Fruit fly (Drosophila melanogaster) whole organism, adult: Measurements from ENCODE around the gene Dad.

Experiments
- CG12768 ChIP-seq: fragments of 200-800 bp; sonication (Bioruptor generic); optimal IDR thresholded peaks from 2 replicates; lab custom pipeline; 2017; ENCODE audit warnings: missing biosample characterization, missing genetic modification characterization, mild to moderate bottlenecking, moderate library complexity, missing genetic modification reagents
- CG1620 ChIP-seq: fragments of 200-800 bp; sonication (Bioruptor generic); optimal IDR thresholded peaks from 2 replicates; lab custom pipeline; 2016; ENCODE audit warnings: missing biosample characterization, missing genetic modification characterization
- CG33017 ChIP-seq: fragments of 200-800 bp; sonication (Bioruptor generic); optimal IDR thresholded peaks from 2 replicates; lab custom pipeline; 2018; ENCODE audit warnings: missing biosample characterization, mild to moderate bottlenecking, missing genetic modification characterization, moderate library complexity
- CG5204 ChIP-seq: fragments of 200-800 bp; sonication (Bioruptor generic); optimal IDR thresholded peaks from 2 replicates; lab custom pipeline; 2016; ENCODE audit warnings: missing biosample characterization, missing genetic modification characterization
- Hr96 ChIP-seq: fragments of 200-800 bp; sonication (Bioruptor generic); optimal IDR thresholded peaks from 2 replicates; lab custom pipeline; 2016; ENCODE audit warnings: missing biosample characterization, missing genetic modification characterization
- Mnt ChIP-seq: fragments of 200-800 bp; sonication (Bioruptor generic); optimal IDR thresholded peaks from 2 replicates; lab custom pipeline; 2016; ENCODE audit warnings: missing biosample characterization, mild to moderate bottlenecking, missing genetic modification characterization
- bab1 ChIP-seq: fragments of 200-800 bp; sonication (Bioruptor generic); optimal IDR thresholded peaks from 3 replicates; lab custom pipeline; 2019; ENCODE audit warnings: missing biosample characterization, mild to moderate bottlenecking, missing genetic modification characterization, moderate library complexity
- cnc ChIP-seq, 2 experiments: fragments of >200 bp; optimal IDR thresholded peaks; 2 replicates each; lab custom pipeline; 2017
- kay ChIP-seq: fragments of 200-800 bp; sonication (Bioruptor generic); peaks from one replicate; lab custom pipeline; 2016; ENCODE audit warnings: missing biosample characterization, missing genetic modification characterization, borderline replicate concordance
- pad ChIP-seq: fragments of 200-800 bp; sonication (Bioruptor generic); optimal IDR thresholded peaks from 3 replicates; lab custom pipeline; 2017; ENCODE audit warnings: missing biosample characterization, missing genetic modification characterization, mild to moderate bottlenecking, moderate library complexity, missing genetic modification reagents

DNA sequence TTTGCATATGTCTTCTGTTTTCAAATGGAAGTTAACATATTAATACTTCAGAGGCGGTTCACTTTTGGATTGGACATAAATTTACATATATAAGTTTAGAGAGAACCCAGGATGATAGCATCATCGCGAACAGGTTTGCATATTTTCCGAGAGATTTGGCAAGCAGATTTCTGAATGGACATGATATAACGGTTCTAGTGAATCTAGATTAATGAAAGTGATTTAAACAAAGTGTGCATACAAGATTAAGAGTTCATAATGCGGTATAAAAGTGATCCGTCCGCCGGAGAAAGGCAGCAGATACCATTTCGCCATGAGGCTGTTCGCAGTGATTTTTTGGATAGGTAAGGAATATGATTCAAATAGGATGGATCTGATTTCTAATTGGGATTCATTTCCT is 25.4 kb upstream of the Dad start, which contains the start of gene CG5225:
- no peak for TF ChIP-seq CG1620 (GFP tag; lab: Kevin White, UChicago)
- no peak for TF ChIP-seq CG33017 (tag; lab: Kevin White, UChicago)
- no peak for TF ChIP-seq bab1 (GFP tag; lab: Kevin White, UChicago)
- TF ChIP-seq cnc (optimal IDR thresholded peaks at IDR 0.05; lab: Kevin White, UChicago): no peak
- no peak for TF ChIP-seq Hr96 (GFP tag; lab: Kevin White, UChicago)
- no peak for TF ChIP-seq CG12768 (GFP tag; lab: Kevin White, UChicago)
- TF ChIP-seq CG5204 (GFP tag; lab: Kevin White, UChicago): no peak
- TF ChIP-seq pad (GFP tag; lab: Kevin White, UChicago): no peak
- TF ChIP-seq kay (GFP tag; lab: Kevin White, UChicago): no peak
- no peak for TF ChIP-seq Mnt
